Worm (Caenorhabditis elegans): ENCODE data around the gene flr-1.

- TF ChIP-seq hsf-1 (GFP tag; IDR thresholded peaks at IDR 0.05), result no peak
- no peak for TF ChIP-seq Y53F4B.3 (GFP tag; IDR thresholded peaks at IDR 0.05)
- no peak for TF ChIP-seq K12H6.12 (tag; optimal IDR thresholded peaks at IDR 0.05)
- no peak for TF ChIP-seq ZK185.1 (tag; optimal IDR thresholded peaks at IDR 0.05; ENCODE audit: poor library complexity, severe bottlenecking)
- TF ChIP-seq lsl-1 (GFP tag; optimal IDR thresholded peaks at IDR 0.05), result no peak
These were observed 49.7 kb upstream of the flr-1 start for ce11 chrX:13506043-13506442.

All from whole organism, young adult.